Worm (Caenorhabditis elegans): ENCODE measurements around the gene mps-4.

DNA sequence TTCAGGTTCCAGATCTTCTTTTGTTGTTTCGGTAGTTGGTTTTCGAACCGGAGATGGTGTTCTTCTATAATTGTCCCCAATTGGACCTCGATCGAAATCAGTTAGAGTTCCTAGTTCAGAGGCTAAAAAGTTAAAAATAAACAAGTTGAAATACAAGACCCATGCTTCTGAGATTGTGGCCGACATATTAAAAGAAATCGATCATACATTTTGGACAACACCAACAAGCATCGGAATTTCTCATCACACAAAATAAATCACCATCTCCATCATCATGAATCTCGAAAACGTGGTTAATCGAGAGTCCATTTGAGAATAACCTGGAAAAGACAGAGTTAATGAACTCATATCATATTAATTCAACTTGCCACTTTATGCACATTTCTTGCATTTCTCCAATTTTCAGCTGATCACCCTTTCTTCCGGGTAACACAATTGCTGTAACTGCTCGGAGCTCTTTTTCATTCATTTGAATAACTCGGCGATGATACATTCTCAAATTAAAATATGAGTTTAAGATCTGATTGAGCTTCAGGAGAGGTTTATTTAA lies at the start of gene mps-4, which contains the start of gene F09G8.10:
- TF ChIP-seq ets-7 (tag; optimal IDR thresholded peaks at IDR 0.05) (no peak), aly-1 (tag; optimal IDR thresholded peaks at IDR 0.05) (no peak), B0310.2 (tag; optimal IDR thresholded peaks at IDR 0.05) (no peak), ceh-13 (GFP tag; optimal IDR thresholded peaks at IDR 0.05) (no peak), ama-1 (optimal IDR thresholded peaks at IDR 0.05) (no peak), tra-4 (tag; optimal IDR thresholded peaks at IDR 0.05) (no peak), hmbx-1 (tag; optimal IDR thresholded peaks at IDR 0.05) (no peak), hmg-4 (GFP tag; optimal IDR thresholded peaks at IDR 0.05) (no peak), tbx-37 (GFP tag; conservative IDR thresholded peaks at IDR 0.05) (no peak), hnd-1 (tag; optimal IDR thresholded peaks at IDR 0.05) (no peak), pes-1 (GFP tag; IDR thresholded peaks at IDR 0.05) (no peak), scrt-1 (GFP tag; IDR thresholded peaks at IDR 0.05) (no peak), flt-1 (GFP tag; IDR thresholded peaks at IDR 0.05) (no peak)
